Fruit fly (Drosophila melanogaster) whole organism, wandering third instar larva: ENCODE results near the gene CG17996.

ENCODE experiments used
- CG32264 ChIP-seq: fragments of 200-800 bp; sonication (Bioruptor generic); optimal IDR thresholded peaks from 2 replicates; lab custom pipeline; 2016; ENCODE audit warnings: missing biosample characterization, missing genetic modification characterization
- CG9705 ChIP-seq: fragments of 200-800 bp; sonication (Bioruptor generic); optimal IDR thresholded peaks from 2 replicates; lab custom pipeline; 2018; ENCODE audit warnings: missing biosample characterization, mild to moderate bottlenecking, missing genetic modification characterization
- CrebA ChIP-seq: fragments of 200-800 bp; sonication (Bioruptor generic); optimal IDR thresholded peaks from 2 replicates; lab custom pipeline; 2016; ENCODE audit warnings: missing biosample characterization, mild to moderate bottlenecking, missing genetic modification characterization, borderline replicate concordance
- Dfd ChIP-seq: fragments of >200 bp; optimal IDR thresholded peaks from 2 replicates; lab custom pipeline; 2017; ENCODE audit warnings: missing biosample characterization, missing genetic modification characterization
- Dif ChIP-seq: fragments of 200-275, 200-300 bp; sonication (Bioruptor generic); optimal IDR thresholded peaks from 2 replicates; lab custom pipeline; 2018; ENCODE audit warnings: missing biosample characterization, missing genetic modification characterization; ENCODE audit not compliant: partially characterized antibody
- GATAd ChIP-seq: sonication (Bioruptor generic); optimal IDR thresholded peaks from 2 replicates; lab custom pipeline; 2016; ENCODE audit warnings: missing biosample characterization, missing genetic modification characterization
- HLH106 ChIP-seq: fragments of 200-800 bp; optimal IDR thresholded peaks from 3 replicates; lab custom pipeline; 2019; ENCODE audit warnings: missing biosample characterization, mild to moderate bottlenecking, missing genetic modification characterization, moderate library complexity
- Hnf4 ChIP-seq: fragments of 200-800 bp; sonication (Bioruptor generic); optimal IDR thresholded peaks from 2 replicates; lab custom pipeline; 2016; ENCODE audit warnings: missing biosample characterization, mild to moderate bottlenecking, missing genetic modification characterization
- Hr78 ChIP-seq: fragments of >200 bp; optimal IDR thresholded peaks from 2 replicates; lab custom pipeline; 2017; ENCODE audit warnings: missing biosample characterization, missing genetic modification characterization
- Hr83 ChIP-seq: fragments of 200-300 bp; sonication (Bioruptor generic); optimal IDR thresholded peaks from 2 replicates; lab custom pipeline; 2016; ENCODE audit warnings: missing biosample characterization, mild to moderate bottlenecking, missing genetic modification characterization, moderate library complexity; ENCODE audit not compliant: poor library complexity, severe bottlenecking
- Jra ChIP-seq: sonication (Bioruptor generic); optimal IDR thresholded peaks from 2 replicates; lab custom pipeline; 2016; ENCODE audit warnings: missing biosample characterization, missing genetic modification characterization
- Mio ChIP-seq: sonication (Bioruptor generic); optimal IDR thresholded peaks from 2 replicates; lab custom pipeline; 2016; ENCODE audit warnings: missing biosample characterization, missing genetic modification characterization
- Myc ChIP-seq: fragments of >200 bp; optimal IDR thresholded peaks from 2 replicates; lab custom pipeline; 2017
- N ChIP-seq: fragments of >200 bp; optimal IDR thresholded peaks from 2 replicates; lab custom pipeline; 2018; ENCODE audit warnings: missing biosample characterization, missing external identifiers, missing genetic modification characterization
- OdsH ChIP-seq: fragments of 200-800 bp; sonication (Bioruptor generic); optimal IDR thresholded peaks from 2 replicates; lab custom pipeline; 2016; ENCODE audit warnings: missing biosample characterization, mild to moderate bottlenecking, missing genetic modification characterization
- Sp1 ChIP-seq: fragments of 200-800 bp; sonication (Bioruptor generic); optimal IDR thresholded peaks from 3 replicates; lab custom pipeline; 2019; ENCODE audit warnings: missing biosample characterization, mild to moderate bottlenecking, missing genetic modification characterization, moderate library complexity
- Vsx2 ChIP-seq: fragments of 200-300, 225-300 bp; sonication (Bioruptor generic); optimal IDR thresholded peaks from 2 replicates; lab custom pipeline; 2018; ENCODE audit warnings: missing biosample characterization, missing genetic modification characterization; ENCODE audit not compliant: partially characterized antibody
- br ChIP-seq: fragments of 200-800 bp; sonication (Bioruptor generic); optimal IDR thresholded peaks from 2 replicates; lab custom pipeline; 2016; ENCODE audit warnings: missing biosample characterization, missing genetic modification characterization
- brk ChIP-seq: fragments of 200-800 bp; sonication (Bioruptor generic); optimal IDR thresholded peaks from 2 replicates; lab custom pipeline; 2016; ENCODE audit warnings: missing biosample characterization, mild to moderate bottlenecking, missing genetic modification characterization
- dl ChIP-seq, 2 experiments: fragments of 175-275, 200-275 bp in 1 of 2; fragments of 200-275 bp in 1 of 2; sonication (Bioruptor generic); optimal IDR thresholded peaks; lab custom pipeline; 2018; ENCODE audit warnings: mild to moderate bottlenecking in 2 of 2, missing biosample characterization in 2 of 2, missing genetic modification characterization in 2 of 2, moderate library complexity in 2 of 2; ENCODE audit not compliant: partially characterized antibody in 2 of 2, insufficient read depth in 1 of 2
- dmrt93B ChIP-seq: fragments of 200-800 bp; sonication (Bioruptor generic); optimal IDR thresholded peaks from 2 replicates; lab custom pipeline; 2018; ENCODE audit warnings: missing biosample characterization, mild to moderate bottlenecking, missing genetic modification characterization
- dsf ChIP-seq: sonication (Bioruptor generic); optimal IDR thresholded peaks from 2 replicates; lab custom pipeline; 2016; ENCODE audit warnings: missing biosample characterization, missing genetic modification characterization, borderline replicate concordance
- ey ChIP-seq: fragments of 200-800 bp; sonication (Bioruptor generic); optimal IDR thresholded peaks from 2 replicates; lab custom pipeline; 2016; ENCODE audit warnings: missing biosample characterization, missing genetic modification characterization
- fru ChIP-seq: fragments of 200-800 bp; sonication (Bioruptor generic); optimal IDR thresholded peaks from 3 replicates; lab custom pipeline; 2016; ENCODE audit warnings: missing biosample characterization, mild to moderate bottlenecking, missing genetic modification characterization
- h ChIP-seq: fragments of 200-800 bp; sonication (Bioruptor generic); optimal IDR thresholded peaks from 3 replicates; lab custom pipeline; 2016; ENCODE audit warnings: missing biosample characterization, mild to moderate bottlenecking, missing genetic modification characterization
- jim ChIP-seq: fragments of 175-275, 200-325 bp; sonication (Bioruptor generic); optimal IDR thresholded peaks from 2 replicates; lab custom pipeline; 2016; ENCODE audit warnings: missing biosample characterization, mild to moderate bottlenecking, missing genetic modification characterization
- lola ChIP-seq: fragments of >200 bp; optimal IDR thresholded peaks from 2 replicates; lab custom pipeline; 2017; ENCODE audit warnings: missing biosample characterization, missing genetic modification characterization
- psq ChIP-seq: fragments of 200-800 bp; sonication (Bioruptor generic); optimal IDR thresholded peaks from 3 replicates; lab custom pipeline; 2017; ENCODE audit warnings: missing biosample characterization, mild to moderate bottlenecking, missing genetic modification characterization, moderate library complexity
- rgr ChIP-seq: fragments of 200-800 bp; sonication (Bioruptor generic); optimal IDR thresholded peaks from 3 replicates; lab custom pipeline; 2016; ENCODE audit warnings: missing biosample characterization, mild to moderate bottlenecking, missing genetic modification characterization
- sage ChIP-seq: fragments of 200-800 bp; sonication (Bioruptor generic); optimal IDR thresholded peaks from 2 replicates; lab custom pipeline; 2016; ENCODE audit warnings: missing biosample characterization, mild to moderate bottlenecking, missing genetic modification characterization
- tai ChIP-seq: sonication (Bioruptor generic); optimal IDR thresholded peaks from 2 replicates; lab custom pipeline; 2016; ENCODE audit warnings: missing biosample characterization, missing genetic modification characterization
- usp ChIP-seq: fragments of >200 bp; optimal IDR thresholded peaks from 2 replicates; lab custom pipeline; 2017; ENCODE audit warnings: missing biosample characterization, missing genetic modification characterization
- woc ChIP-seq: sonication (Bioruptor generic); optimal IDR thresholded peaks from 2 replicates; lab custom pipeline; 2016; ENCODE audit warnings: missing biosample characterization, mild to moderate bottlenecking, missing genetic modification characterization

The CG17996 gene

DNA sequence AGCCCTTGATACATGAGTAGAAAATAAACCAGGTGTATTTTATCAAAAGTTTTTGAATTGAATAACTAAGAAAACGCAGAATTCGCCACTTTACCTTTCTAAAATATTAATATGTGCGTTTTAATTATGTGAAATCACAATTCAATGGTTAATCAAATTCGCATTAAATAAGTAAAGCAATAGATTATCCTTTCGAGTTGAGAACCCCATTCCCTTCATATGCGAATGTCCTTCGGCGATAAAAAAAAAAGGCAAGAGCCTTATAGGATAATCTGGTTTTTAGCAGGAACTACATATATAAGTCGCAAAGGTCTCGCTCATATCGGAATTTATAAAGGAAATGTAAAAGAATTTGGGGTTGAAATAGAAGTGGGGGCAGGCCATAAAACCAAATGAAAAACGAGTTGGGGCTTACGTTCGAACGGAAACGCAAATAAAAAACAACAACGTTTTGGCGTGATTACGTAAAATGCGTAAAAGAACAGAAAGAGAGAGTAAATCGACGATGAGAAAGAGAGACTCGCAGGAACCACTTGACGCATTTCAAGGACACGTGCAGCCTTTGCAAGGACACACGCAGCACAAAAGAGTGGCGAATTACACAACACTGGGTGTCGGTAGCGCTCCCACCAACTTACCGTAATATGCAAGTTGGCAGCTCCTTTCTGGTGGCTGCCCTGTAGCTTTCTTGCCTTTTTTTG, 15.6 kb downstream of the CG17996 start:
- no peak for TF ChIP-seq h (GFP tag; lab: Kevin White, UChicago)
- TF ChIP-seq, all 38 proteins: peak for 0

DNA sequence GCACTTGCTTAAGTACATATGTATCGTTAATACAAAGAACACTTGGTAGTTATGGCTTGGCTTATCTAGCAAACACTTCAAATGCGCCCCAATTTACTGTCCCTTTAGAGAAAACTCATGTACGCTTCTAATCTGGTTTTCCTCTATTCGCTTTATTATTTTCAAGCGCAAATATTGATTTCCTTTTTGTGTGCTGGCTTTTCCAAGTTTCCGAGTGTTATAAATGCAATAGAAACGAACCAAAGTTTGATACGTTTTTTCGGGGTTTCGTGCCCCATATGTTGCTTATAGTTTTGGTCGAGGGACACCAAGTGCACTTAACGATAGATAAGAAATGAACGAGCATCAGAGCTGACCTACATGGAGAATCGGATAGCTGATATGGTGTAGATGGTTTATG, 16.9 kb downstream of the CG17996 start:
- no peak for TF ChIP-seq Dif (GFP tag; lab: Kevin White, UChicago)
- no peak for TF ChIP-seq dl (GFP tag; optimal IDR thresholded peaks at IDR 0.05; lab: Kevin White, UChicago; ENCODE audit: insufficient read depth in 1 of 2, partially characterized antibody in 2 of 2)
- TF ChIP-seq Myc (lab: Kevin White, UChicago): no peak
- TF ChIP-seq fru (GFP tag; lab: Kevin White, UChicago): no peak
- no peak for TF ChIP-seq h (GFP tag; lab: Kevin White, UChicago)
- no peak for TF ChIP-seq GATAd
- TF ChIP-seq dsf (GFP tag; lab: Kevin White, UChicago): no peak
- TF ChIP-seq rgr (GFP tag; lab: Kevin White, UChicago): no peak
- no peak for TF ChIP-seq Hr78 (GFP tag; lab: Kevin White, UChicago)
- TF ChIP-seq tai (GFP tag; lab: Kevin White, UChicago): no peak
- TF ChIP-seq ey (GFP tag; lab: Kevin White, UChicago): no peak
- TF ChIP-seq usp: no peak
- TF ChIP-seq Mio (GFP tag; lab: Kevin White, UChicago): no peak

DNA sequence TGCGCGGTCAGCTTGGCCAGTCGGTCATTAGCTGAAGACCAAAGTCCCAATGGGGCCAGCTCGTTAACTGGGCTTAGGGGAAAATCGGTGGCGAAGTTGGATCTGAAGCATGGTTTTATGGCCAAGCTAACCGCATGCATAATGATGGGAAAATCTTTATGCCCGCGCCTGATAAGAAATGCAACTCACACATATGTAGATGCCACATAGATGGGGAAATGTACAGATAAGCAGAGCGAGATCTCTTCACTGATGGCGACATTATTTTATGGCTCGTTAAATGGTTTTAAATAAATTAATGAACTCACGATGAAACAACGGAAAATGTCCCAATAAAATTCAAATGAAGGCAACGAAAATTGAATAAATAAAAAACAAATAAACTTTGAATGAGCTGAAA, 18.9 kb downstream of the CG17996 start:
- TF ChIP-seq sage: no peak
- no peak for TF ChIP-seq fru (GFP tag; lab: Kevin White, UChicago)
- TF ChIP-seq Hr83 (GFP tag; lab: Kevin White, UChicago): no peak
- TF ChIP-seq Dfd (GFP tag; lab: Kevin White, UChicago): no peak
- no peak for TF ChIP-seq psq (GFP tag; lab: Kevin White, UChicago)
- TF ChIP-seq Myc (lab: Kevin White, UChicago): no peak
- no peak for TF ChIP-seq CrebA (GFP tag; lab: Kevin White, UChicago)
- no peak for TF ChIP-seq h (GFP tag; lab: Kevin White, UChicago)
- no peak for TF ChIP-seq Dif (GFP tag; lab: Kevin White, UChicago)
- no peak for TF ChIP-seq GATAd
- no peak for TF ChIP-seq woc (GFP tag; lab: Kevin White, UChicago)
- TF ChIP-seq dmrt93B (GFP tag; lab: Kevin White, UChicago): no peak
- TF ChIP-seq Hnf4 (GFP tag; lab: Kevin White, UChicago): no peak
- no peak for TF ChIP-seq brk (GFP tag; lab: Kevin White, UChicago)
- no peak for TF ChIP-seq dsf (GFP tag; lab: Kevin White, UChicago)

DNA sequence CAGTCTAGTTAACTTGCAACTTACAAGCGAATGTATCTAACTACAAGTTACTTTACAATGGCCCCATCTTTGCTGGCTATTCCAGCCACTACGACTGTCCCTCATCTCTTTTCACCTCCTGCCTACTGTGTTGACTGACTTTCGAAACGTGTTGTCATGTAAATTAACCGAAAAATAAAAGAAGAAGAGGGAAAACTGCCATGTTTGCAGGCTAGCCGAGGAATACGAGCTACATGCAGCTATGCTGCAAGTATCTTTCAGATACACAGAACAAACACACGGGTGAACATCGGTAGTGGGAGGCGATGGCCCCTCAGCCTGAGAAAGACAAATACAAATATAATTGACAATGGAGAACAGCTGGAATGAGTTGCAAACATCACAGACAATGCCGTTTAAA, 20.2 kb downstream of the CG17996 start:
- TF ChIP-seq rgr (GFP tag; lab: Kevin White, UChicago): no peak
- no peak for TF ChIP-seq CrebA (GFP tag; lab: Kevin White, UChicago)
- no peak for TF ChIP-seq h (GFP tag; lab: Kevin White, UChicago)
- TF ChIP-seq brk (GFP tag; lab: Kevin White, UChicago): no peak
- no peak for TF ChIP-seq dsf (GFP tag; lab: Kevin White, UChicago)
- TF ChIP-seq br (GFP tag; lab: Kevin White, UChicago): no peak
- no peak for TF ChIP-seq jim
- TF ChIP-seq OdsH (GFP tag; lab: Kevin White, UChicago): no peak
- TF ChIP-seq CG32264 (GFP tag; lab: Kevin White, UChicago): no peak
- no peak for TF ChIP-seq Mio (GFP tag; lab: Kevin White, UChicago)
- TF ChIP-seq N (GFP tag; lab: Kevin White, UChicago): no peak
- TF ChIP-seq CG9705: no peak
- no peak for TF ChIP-seq Myc (lab: Kevin White, UChicago)
- no peak for TF ChIP-seq psq (GFP tag; lab: Kevin White, UChicago)
- no peak for TF ChIP-seq GATAd
- no peak for TF ChIP-seq Dfd (GFP tag; lab: Kevin White, UChicago)
- TF ChIP-seq fru (GFP tag; lab: Kevin White, UChicago): no peak

DNA sequence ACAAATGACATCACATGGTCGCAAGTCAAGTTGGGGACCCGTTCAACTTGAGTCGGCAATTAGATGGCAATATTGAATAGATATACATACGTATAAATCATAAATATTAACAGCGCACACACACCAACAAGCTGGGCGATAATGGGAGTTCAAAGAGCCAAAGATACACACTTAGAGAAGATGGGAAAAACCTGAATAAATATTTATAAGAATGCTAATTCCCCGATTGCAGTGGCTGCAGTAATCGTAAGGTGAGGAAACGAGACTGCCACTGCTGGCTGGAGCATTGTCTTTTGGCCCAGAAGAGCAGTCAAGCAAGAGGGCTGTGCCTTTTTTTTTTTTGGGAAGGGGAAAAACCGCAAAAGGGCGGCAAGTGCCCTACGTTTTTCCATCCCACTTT, 20.6 kb downstream of the CG17996 start:
- TF ChIP-seq woc (GFP tag; lab: Kevin White, UChicago) (no peak), jim (no peak), Hr78 (GFP tag; lab: Kevin White, UChicago) (no peak), dl (GFP tag; optimal IDR thresholded peaks at IDR 0.05; lab: Kevin White, UChicago; ENCODE audit: insufficient read depth in 1 of 2, partially characterized antibody in 2 of 2) (no peak), psq (GFP tag; lab: Kevin White, UChicago) (no peak), Sp1 (GFP tag; lab: Kevin White, UChicago) (no peak), lola (no peak), usp (no peak), Vsx2 (no peak), HLH106 (tag; lab: Kevin White, UChicago) (no peak), Dfd (GFP tag; lab: Kevin White, UChicago) (no peak), dsf (GFP tag; lab: Kevin White, UChicago) (no peak), h (GFP tag; lab: Kevin White, UChicago) (no peak), GATAd (no peak), Dif (GFP tag; lab: Kevin White, UChicago) (no peak), Jra (GFP tag; lab: Kevin White, UChicago) (no peak), CrebA (GFP tag; lab: Kevin White, UChicago) (no peak), CG32264 (GFP tag; lab: Kevin White, UChicago) (no peak)
